Worm (Caenorhabditis elegans): Measurements from ENCODE around the gene cla-1.

The cla-1 gene

DNA sequence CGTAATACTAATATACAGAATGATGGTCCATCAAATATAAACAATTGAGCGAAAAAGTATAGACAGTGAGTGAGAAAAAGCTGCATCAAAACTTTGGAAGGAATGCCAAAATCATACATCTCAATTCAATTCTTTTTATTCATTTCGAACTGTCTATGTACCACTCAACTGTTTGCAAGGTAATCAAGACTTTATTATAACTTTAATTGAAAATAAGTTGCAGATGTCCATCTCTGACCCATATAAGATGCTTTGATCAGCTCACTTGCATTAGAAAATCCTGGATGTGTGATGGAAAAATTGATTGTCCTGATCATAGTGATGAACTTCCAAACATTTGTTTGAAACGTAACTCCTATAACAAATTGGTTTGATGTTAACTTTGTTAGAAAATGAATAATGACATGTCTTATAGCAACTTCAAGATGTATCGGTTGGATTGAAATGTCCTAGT, 21.1 kb upstream of the cla-1 start, which contains the start of gene F32E10.8:
Gene F32E10.8, plus strand, starts transcription at position 51 of the 454 bp plus-strand sequence.
- TF ChIP-seq F33H1.4 (GFP tag; IDR thresholded peaks at IDR 0.05) (no peak), nfya-1 (tag; optimal IDR thresholded peaks at IDR 0.05; ENCODE audit: borderline replicate concordance, insufficient read depth) (no peak)

DNA sequence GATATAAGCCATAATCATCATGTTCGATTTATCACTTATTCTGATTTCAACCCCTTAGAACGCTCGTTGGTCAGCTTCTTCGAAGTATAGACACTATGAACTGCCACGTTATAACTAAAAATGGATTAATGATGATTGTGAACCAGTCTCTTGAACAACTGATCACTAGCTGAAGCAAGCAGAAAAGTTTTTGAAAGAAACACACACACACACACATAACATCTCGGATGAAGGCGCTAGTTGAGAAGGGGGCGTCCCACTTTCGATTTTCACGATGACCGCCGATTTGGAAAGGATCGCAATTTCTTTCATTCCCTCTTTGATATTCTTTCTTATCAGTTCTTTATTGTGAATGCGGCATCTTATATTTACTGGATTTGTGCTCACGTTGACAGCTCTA, 20.1 kb upstream of the cla-1 start, which contains the start of gene clec-180:
Gene clec-180, plus strand, starts transcription at position 301 of the 400 bp plus-strand sequence.
- TF ChIP-seq him-1 (tag; optimal IDR thresholded peaks at IDR 0.05) (no peak), attf-5 (GFP tag; optimal IDR thresholded peaks at IDR 0.05) (no peak), madf-8 (GFP tag; conservative IDR thresholded peaks at IDR 0.05) (no peak), tlf-1 (GFP tag; optimal IDR thresholded peaks at IDR 0.05) (no peak), T26A5.8 (tag; optimal IDR thresholded peaks at IDR 0.05) (no peak), lsl-1 (GFP tag; optimal IDR thresholded peaks at IDR 0.05) (no peak), lin-26 (GFP tag; IDR thresholded peaks at IDR 0.05) (no peak), nfyb-1 (GFP tag; IDR thresholded peaks at IDR 0.05) (no peak), sdz-38 (tag; optimal IDR thresholded peaks at IDR 0.05) (no peak), sptf-2 (GFP tag; optimal IDR thresholded peaks at IDR 0.05) (no peak)

DNA sequence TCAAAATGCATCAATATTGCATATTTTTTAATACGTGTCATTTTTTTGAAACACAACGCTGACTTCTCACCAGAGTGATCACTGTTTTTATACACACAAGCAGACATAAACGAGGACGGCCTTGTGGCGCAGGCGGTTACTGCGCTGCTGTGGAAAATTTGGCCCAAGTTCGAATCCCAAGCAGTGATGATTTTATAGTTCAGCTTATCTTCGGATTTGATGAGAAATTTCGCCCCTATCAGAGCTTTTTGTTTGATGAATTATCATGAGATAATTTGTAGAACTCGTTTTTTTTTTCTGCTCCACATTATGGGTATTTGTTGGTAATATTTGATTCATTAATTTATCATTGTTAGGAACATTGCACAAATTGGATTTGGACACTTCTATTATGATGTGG, 14.8 kb upstream of the cla-1 start:
- peak; percentile 31 for TF ChIP-seq K12H6.12 (tag; optimal IDR thresholded peaks at IDR 0.05)
- peak; percentile 85 for TF ChIP-seq hmg-20 (GFP tag; IDR thresholded peaks at IDR 0.05)
- TF ChIP-seq die-1 (tag; optimal IDR thresholded peaks at IDR 0.05): peak; percentile 98
- peak; percentile 83 for TF ChIP-seq hlh-12 (tag; optimal IDR thresholded peaks at IDR 0.05)
- peak; percentile 97 for TF ChIP-seq ztf-25 (GFP tag; IDR thresholded peaks at IDR 0.05)
- TF ChIP-seq nhr-120 (GFP tag; IDR thresholded peaks at IDR 0.05): 0 out of 2 replicates have a peak, but pooled peaks have one; percentile 73
- no peak for TF ChIP-seq akir-1 (GFP tag; optimal IDR thresholded peaks at IDR 0.05)
- TF ChIP-seq lir-1 (GFP tag; conservative IDR thresholded peaks at IDR 0.05): peak; percentile 38; the same call in 1 of the 2 replicates
- peak; percentile 82; the same call in 1 of the 2 replicates for TF ChIP-seq ztf-6 (GFP tag; IDR thresholded peaks at IDR 0.05)
- peak; percentile 79 for TF ChIP-seq ceh-100 (GFP tag; IDR thresholded peaks at IDR 0.05)
- TF ChIP-seq bed-1 (GFP tag; IDR thresholded peaks at IDR 0.05): 0 out of 2 replicates have a peak, but pooled peaks have one; percentile 22
- TF ChIP-seq lsl-1 (GFP tag; optimal IDR thresholded peaks at IDR 0.05): peak; percentile 69
- TF ChIP-seq unc-62 (GFP tag; optimal IDR thresholded peaks at IDR 0.05): no peak
- TF ChIP-seq T07F8.4 (tag; optimal IDR thresholded peaks at IDR 0.05): peak; percentile 87
- TF ChIP-seq rec-8 (tag; optimal IDR thresholded peaks at IDR 0.05): peak; percentile 93 to 97
- TF ChIP-seq bed-2 (GFP tag; IDR thresholded peaks at IDR 0.05): peak; percentile 49; the same call in 1 of the 2 replicates
- TF ChIP-seq tlf-1 (GFP tag; optimal IDR thresholded peaks at IDR 0.05): peak; percentile 83
- TF ChIP-seq dox-1 (GFP tag; IDR thresholded peaks at IDR 0.05): peak; percentile 93
- peak; percentile 67 for TF ChIP-seq F22D6.2 (tag; optimal IDR thresholded peaks at IDR 0.05)
- peak; percentile 86 for TF ChIP-seq repo-1 (tag; optimal IDR thresholded peaks at IDR 0.05)
- peak; percentile 88 for TF ChIP-seq ets-4 (GFP tag; optimal IDR thresholded peaks at IDR 0.05)
- TF ChIP-seq attf-3 (GFP tag; conservative IDR thresholded peaks at IDR 0.05): peak; percentile 73
- TF ChIP-seq madf-8 (GFP tag; conservative IDR thresholded peaks at IDR 0.05): peak; percentile 26; the same call in 1 of the 2 replicates
- peak; percentile 91 for TF ChIP-seq ceh-79 (tag; optimal IDR thresholded peaks at IDR 0.05)
- TF ChIP-seq D2030.7 (GFP tag; IDR thresholded peaks at IDR 0.05): peak; percentile 87
- peak; percentile 87; the same call in 1 of the 2 replicates for TF ChIP-seq ceh-40 (GFP tag; IDR thresholded peaks at IDR 0.05)
- TF ChIP-seq Y67H2A.10 (GFP tag; conservative IDR thresholded peaks at IDR 0.05): 0 out of 2 replicates have a peak, but pooled peaks have one; percentile 43
- TF ChIP-seq hlh-26 (GFP tag; conservative IDR thresholded peaks at IDR 0.05): 0 out of 2 replicates have a peak, but pooled peaks have one; percentile 47
- peak; percentile 88 for TF ChIP-seq ekl-4 (GFP tag; IDR thresholded peaks at IDR 0.05)
- peak; percentile 93 for TF ChIP-seq T26A5.8 (tag; optimal IDR thresholded peaks at IDR 0.05)
- TF ChIP-seq attf-5 (GFP tag; optimal IDR thresholded peaks at IDR 0.05): peak; percentile 90
- peak; percentile 86 for TF ChIP-seq egl-44 (GFP tag; IDR thresholded peaks at IDR 0.05)
- TF ChIP-seq somi-1 (GFP tag; optimal IDR thresholded peaks at IDR 0.05): peak; percentile 82
- peak; percentile 91 for TF ChIP-seq athp-1 (tag; optimal IDR thresholded peaks at IDR 0.05)
- peak; percentile 84 for TF ChIP-seq madf-10 (tag; optimal IDR thresholded peaks at IDR 0.05)
- TF ChIP-seq pha-4 (tag; optimal IDR thresholded peaks at IDR 0.05): no peak
- TF ChIP-seq madf-6 (GFP tag; IDR thresholded peaks at IDR 0.05): no peak

Data from whole organism, young adult.